Fruit fly (Drosophila melanogaster) whole organism, pupa: ENCODE results near the gene CG16775.

ENCODE experiments used
- CG10348 ChIP-seq: fragments of 200-800 bp; sonication (Bioruptor generic); IDR thresholded peaks from 2 replicates; pipeline ENCODE4 v1.3.6; 2022; ENCODE audit warnings: missing biosample characterization, missing genetic modification characterization
- CG12605 ChIP-seq: fragments of 200-800 bp; sonication (Bioruptor generic); IDR thresholded peaks from 2 replicates; pipeline ENCODE4 v1.3.6; 2022; ENCODE audit warnings: missing biosample characterization, missing genetic modification characterization
- CG13204 ChIP-seq: fragments of 200-800 bp; sonication (Bioruptor generic); optimal IDR thresholded peaks from 2 replicates; lab custom pipeline; 2018; ENCODE audit warnings: missing biosample characterization, mild to moderate bottlenecking, missing genetic modification characterization, moderate library complexity
- CG14655 ChIP-seq: fragments of 200-800 bp; sonication (Bioruptor generic); optimal IDR thresholded peaks from 3 replicates; lab custom pipeline; 2017; ENCODE audit warnings: mild to moderate bottlenecking, missing biosample characterization, missing genetic modification reagents, missing genetic modification characterization
- CG15710 ChIP-seq: fragments of 200-800 bp; sonication (Bioruptor generic); optimal IDR thresholded peaks from 2 replicates; lab custom pipeline; 2018; ENCODE audit warnings: missing biosample characterization, mild to moderate bottlenecking, missing genetic modification characterization, moderate library complexity
- CG17806 ChIP-seq: fragments of 200-800 bp; sonication (Bioruptor generic); optimal IDR thresholded peaks from 2 replicates; lab custom pipeline; 2018; ENCODE audit warnings: missing biosample characterization, mild to moderate bottlenecking, missing genetic modification characterization, moderate library complexity
- CG32121 ChIP-seq: fragments of 200-800 bp; sonication (Bioruptor generic); IDR thresholded peaks from 2 replicates; pipeline ENCODE4 v1.3.6; 2022; ENCODE audit warnings: missing biosample characterization, missing genetic modification characterization
- CG34367 ChIP-seq: fragments of 200-800 bp; sonication (Bioruptor generic); optimal IDR thresholded peaks from 2 replicates; lab custom pipeline; 2018; ENCODE audit warnings: missing biosample characterization, mild to moderate bottlenecking, missing genetic modification characterization
- CG4496 ChIP-seq: fragments of 200-800 bp; sonication (Bioruptor generic); IDR thresholded peaks from 3 replicates; pipeline ENCODE4 v1.3.6; 2022; ENCODE audit warnings: missing biosample characterization, missing genetic modification characterization
- CG8159 ChIP-seq: fragments of 200-800 bp; sonication (Bioruptor generic); optimal IDR thresholded peaks from 3 replicates; lab custom pipeline; 2018; ENCODE audit warnings: missing biosample characterization, mild to moderate bottlenecking, missing genetic modification characterization, moderate library complexity
- CG8301 ChIP-seq: fragments of 200-800 bp; sonication (Bioruptor generic); optimal IDR thresholded peaks from 2 replicates; lab custom pipeline; 2018; ENCODE audit warnings: missing biosample characterization, mild to moderate bottlenecking, missing genetic modification characterization
- CG9948 ChIP-seq: fragments of 200-800 bp; sonication (Bioruptor generic); optimal IDR thresholded peaks from 2 replicates; lab custom pipeline; 2018; ENCODE audit warnings: missing biosample characterization, mild to moderate bottlenecking, missing genetic modification characterization, moderate library complexity
- D1 ChIP-seq: fragments of 200-800 bp; sonication (Bioruptor generic); optimal IDR thresholded peaks from 2 replicates; lab custom pipeline; 2018; ENCODE audit warnings: missing biosample characterization, mild to moderate bottlenecking, missing genetic modification characterization, moderate library complexity
- EcR ChIP-seq: fragments of 200-800 bp; sonication (Bioruptor generic); optimal IDR thresholded peaks from 3 replicates; lab custom pipeline; 2019; ENCODE audit warnings: missing biosample characterization, missing genetic modification characterization, mild to moderate bottlenecking, moderate library complexity, missing genetic modification reagents
- Ets98B ChIP-seq: fragments of 200-800 bp; sonication (Bioruptor generic); IDR thresholded peaks from 2 replicates; pipeline ENCODE4 v1.3.6; 2022; ENCODE audit warnings: missing biosample characterization, missing genetic modification characterization
- Pif1A ChIP-seq: fragments of 200-800 bp; sonication (Bioruptor generic); optimal IDR thresholded peaks from 3 replicates; lab custom pipeline; 2016; ENCODE audit warnings: missing biosample characterization, missing genetic modification characterization
- Pif1B ChIP-seq: fragments of 200-800 bp; sonication (Bioruptor generic); optimal IDR thresholded peaks from 3 replicates; lab custom pipeline; 2016; ENCODE audit warnings: missing biosample characterization, missing genetic modification characterization
- Snoo ChIP-seq: fragments of 200-800 bp; sonication (Bioruptor generic); optimal IDR thresholded peaks from 3 replicates; lab custom pipeline; 2017; ENCODE audit warnings: missing biosample characterization, mild to moderate bottlenecking, missing genetic modification characterization, inconsistent platforms
- fd96Ca ChIP-seq: fragments of 200-800 bp; sonication (Bioruptor generic); IDR thresholded peaks from 3 replicates; pipeline ENCODE4 v1.3.6; 2022; ENCODE audit warnings: missing biosample characterization, missing genetic modification characterization
- gl ChIP-seq: fragments of 200-800 bp; sonication (Bioruptor generic); optimal IDR thresholded peaks from 2 replicates; lab custom pipeline; 2018; ENCODE audit warnings: missing biosample characterization, mild to moderate bottlenecking, missing genetic modification characterization
- rn ChIP-seq: fragments of 200-800 bp; sonication (Bioruptor generic); IDR thresholded peaks from 2 replicates; pipeline ENCODE4 v1.3.6; 2022; ENCODE audit warnings: missing biosample characterization, missing genetic modification characterization

The CG16775 gene

dm6 chr3L:17915792-17916540, 29.5 kb upstream of the CG16775 start:
- no peak for TF ChIP-seq CG32121 (GFP tag; lab: Robert Waterston, UW)
- TF ChIP-seq CG34367, result no peak
- no peak for TF ChIP-seq CG15710 (tag; lab: Kevin White, UChicago)
- TF ChIP-seq gl (tag; lab: Kevin White, UChicago), result no peak
- TF ChIP-seq CG9948, result no peak
- TF ChIP-seq CG12605 (GFP tag; lab: Robert Waterston, UW), result no peak
- no peak for TF ChIP-seq Pif1B
- TF ChIP-seq EcR (GFP tag; lab: Kevin White, UChicago), result no peak
- no peak for TF ChIP-seq CG8301 (tag; lab: Kevin White, UChicago)
- no peak for TF ChIP-seq D1 (tag; lab: Kevin White, UChicago)
- TF ChIP-seq fd96Ca, result no peak
- TF ChIP-seq CG14655 (GFP tag; lab: Kevin White, UChicago), result no peak

- TF ChIP-seq EcR (GFP tag; lab: Kevin White, UChicago) (peak; percentile 80), CG10348 (GFP tag; lab: Robert Waterston, UW) (no peak), CG32121 (GFP tag; lab: Robert Waterston, UW) (no peak), CG9948 (no peak), CG4496 (peak; percentile 44; the same call in 1 of the 3 replicates)
These were observed 27.6 kb upstream of the CG16775 start for dm6 chr3L:17913966-17914540.

dm6 chr3L:17912972-17913763, 26.7 kb upstream of the CG16775 start:
- TF ChIP-seq CG4496, result no peak
- no peak for TF ChIP-seq Ets98B (GFP tag; lab: Robert Waterston, UW)
- 0 out of 2 replicates have a peak, but pooled peaks have one; percentile 17 for TF ChIP-seq CG32121 (GFP tag; lab: Robert Waterston, UW)
- TF ChIP-seq fd96Ca, result no peak
- TF ChIP-seq CG10348 (GFP tag; lab: Robert Waterston, UW), result no peak
- TF ChIP-seq CG13204 (GFP tag; lab: Kevin White, UChicago), result no peak

dm6 chr3L:17912448-17912847, 26.0 kb upstream of the CG16775 start, which contains the start of gene CG5290:
Gene CG5290 (minus strand): TSS chr3L:17912565.
- no peak for TF ChIP-seq CG34367
- peak; percentile 4 for TF ChIP-seq CG15710 (tag; lab: Kevin White, UChicago)
- peak; percentile 21 for TF ChIP-seq Pif1A
- no peak for TF ChIP-seq CG8301 (tag; lab: Kevin White, UChicago)
- TF ChIP-seq Ets98B (GFP tag; lab: Robert Waterston, UW), result no peak
- TF ChIP-seq CG8159 (tag; lab: Kevin White, UChicago), result peak; percentile 4
- TF ChIP-seq D1 (tag; lab: Kevin White, UChicago), result no peak
- TF ChIP-seq CG12605 (GFP tag; lab: Robert Waterston, UW), result no peak
- no peak for TF ChIP-seq CG17806
- peak; percentile 11 for TF ChIP-seq Snoo
- no peak for TF ChIP-seq gl (tag; lab: Kevin White, UChicago)

- TF ChIP-seq CG4496 (peak; percentile 64; the same call in 2 of the 3 replicates), CG13204 (GFP tag; lab: Kevin White, UChicago) (no peak), CG10348 (GFP tag; lab: Robert Waterston, UW) (no peak), CG15710 (tag; lab: Kevin White, UChicago) (peak; percentile 28), CG34367 (peak; percentile 37), Pif1B (peak; percentile 16), CG32121 (GFP tag; lab: Robert Waterston, UW) (peak; percentile 46; the same call in 1 of the 2 replicates), gl (tag; lab: Kevin White, UChicago) (peak; percentile 60), CG9948 (no peak), Pif1A (no peak), CG14655 (GFP tag; lab: Kevin White, UChicago) (no peak), CG8159 (tag; lab: Kevin White, UChicago) (no peak), CG12605 (GFP tag; lab: Robert Waterston, UW) (peak; percentile 64), Snoo (peak; percentile 32), CG8301 (tag; lab: Kevin White, UChicago) (peak; percentile 29), Ets98B (GFP tag; lab: Robert Waterston, UW) (peak; percentile 53; the same call in 1 of the 2 replicates), CG17806 (peak; percentile 13), EcR (GFP tag; lab: Kevin White, UChicago) (peak; percentile 69), rn (GFP tag; lab: Robert Waterston, UW) (no peak), D1 (tag; lab: Kevin White, UChicago) (peak; percentile 31), fd96Ca (no peak)
These were observed 21.2 kb upstream of the CG16775 start, which contains the start of the genes Prestin and Wdr92 for dm6 chr3L:17907609-17908160. Gene Prestin (minus strand): TSS chr3L:17907812. Gene Wdr92 (plus strand): TSS chr3L:17908143.
